Fruit fly (Drosophila melanogaster): Measurements from ENCODE around the gene CG13698.

CG13698 gene

DNA sequence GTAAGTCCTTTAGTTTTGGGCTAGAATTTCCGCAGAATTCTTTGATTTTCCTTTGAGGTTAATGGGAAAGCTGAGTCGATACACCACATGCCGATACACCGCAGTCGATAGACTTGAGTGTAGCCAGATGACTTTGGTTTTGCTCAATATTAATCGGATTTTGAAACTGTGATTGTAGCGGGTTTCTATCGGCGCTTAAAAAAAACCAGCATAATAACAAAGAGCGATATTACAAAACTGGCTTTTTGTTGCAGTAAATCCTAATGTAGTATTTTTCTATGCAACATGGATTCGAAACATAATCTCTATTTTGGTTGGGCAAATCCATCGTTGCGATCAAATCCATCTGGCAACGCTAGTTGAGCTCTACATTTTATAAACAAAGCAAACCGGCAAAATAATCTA, 3.5 kb upstream of the CG13698 start, which contains the start of the genes Polr3D and mus304:
Polr3D (minus strand) TSS at position 116 of the 405 bp plus-strand sequence.
mus304 (plus strand) TSS at position 356 of the 405 bp plus-strand sequence.
- TF ChIP-seq CG4496 (GFP tag; IDR thresholded peaks at IDR 0.05) (no peak), rn (GFP tag; IDR thresholded peaks at IDR 0.05) (0 out of 2 replicates have a peak, but pooled peaks have one; percentile 12), Ets98B (GFP tag; IDR thresholded peaks at IDR 0.05) (no peak), CG8159 (tag; optimal IDR thresholded peaks at IDR 0.05) (peak; percentile 20), CG32121 (GFP tag; IDR thresholded peaks at IDR 0.05) (0 out of 2 replicates have a peak, but pooled peaks have one; percentile 29), CG15710 (tag; optimal IDR thresholded peaks at IDR 0.05) (peak; percentile 14)

DNA sequence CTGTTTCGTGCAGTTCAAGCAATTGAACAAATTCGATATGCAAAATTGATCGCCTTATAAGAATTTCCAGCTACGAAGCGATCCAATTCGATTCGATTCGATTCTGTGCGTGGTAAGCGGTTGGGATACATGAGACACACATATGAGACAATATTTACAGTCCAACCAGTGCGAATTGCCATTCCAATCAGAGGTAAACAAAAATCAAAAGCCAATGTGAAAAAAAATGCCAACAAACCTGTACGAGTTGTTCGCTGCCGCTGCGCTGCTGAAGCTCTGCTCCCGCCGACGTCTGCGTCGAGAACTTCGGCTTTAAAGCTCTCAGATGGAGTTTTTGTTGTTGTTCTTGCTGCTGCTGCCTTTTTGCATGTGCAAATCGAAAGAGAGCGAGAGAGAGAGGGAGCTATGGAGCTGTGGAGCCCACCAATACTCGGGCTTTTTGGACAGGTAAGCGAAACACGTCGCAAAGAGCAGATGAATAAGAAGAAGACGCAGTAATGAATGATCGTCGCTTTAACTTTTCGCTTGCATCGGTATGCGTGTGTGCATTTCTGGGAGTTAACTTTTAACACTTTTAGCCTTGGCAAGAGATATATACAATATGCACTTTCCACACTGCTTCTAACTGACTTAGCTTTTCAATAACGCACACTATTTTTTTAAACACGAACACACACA, 467 bp downstream of the CG13698 start:
- no peak for TF ChIP-seq CG8301 (tag; optimal IDR thresholded peaks at IDR 0.05)
- 0 out of 2 replicates have a peak, but pooled peaks have one; percentile 15 for TF ChIP-seq CG12605 (GFP tag; IDR thresholded peaks at IDR 0.05)
- no peak for TF ChIP-seq CG10348 (GFP tag; IDR thresholded peaks at IDR 0.05)
- no peak for TF ChIP-seq CG17806 (tag; optimal IDR thresholded peaks at IDR 0.05)
- TF ChIP-seq EcR (GFP tag; optimal IDR thresholded peaks at IDR 0.05) = peak; percentile 48
- TF ChIP-seq D1 (tag; optimal IDR thresholded peaks at IDR 0.05) = no peak
- TF ChIP-seq fd96Ca (GFP tag; IDR thresholded peaks at IDR 0.05) = no peak
- TF ChIP-seq CG8159 (tag; optimal IDR thresholded peaks at IDR 0.05) = no peak
- TF ChIP-seq rn (GFP tag; IDR thresholded peaks at IDR 0.05) = no peak
- TF ChIP-seq Ets98B (GFP tag; IDR thresholded peaks at IDR 0.05) = peak; percentile 28; the same call in 1 of the 2 replicates
- no peak for TF ChIP-seq CG14655 (GFP tag; optimal IDR thresholded peaks at IDR 0.05)
- no peak for TF ChIP-seq CG4496 (GFP tag; IDR thresholded peaks at IDR 0.05)
- TF ChIP-seq Pif1B (GFP tag; optimal IDR thresholded peaks at IDR 0.05) = no peak
- TF ChIP-seq gl (tag; optimal IDR thresholded peaks at IDR 0.05) = no peak
- TF ChIP-seq CG13204 (GFP tag; optimal IDR thresholded peaks at IDR 0.05) = no peak

DNA sequence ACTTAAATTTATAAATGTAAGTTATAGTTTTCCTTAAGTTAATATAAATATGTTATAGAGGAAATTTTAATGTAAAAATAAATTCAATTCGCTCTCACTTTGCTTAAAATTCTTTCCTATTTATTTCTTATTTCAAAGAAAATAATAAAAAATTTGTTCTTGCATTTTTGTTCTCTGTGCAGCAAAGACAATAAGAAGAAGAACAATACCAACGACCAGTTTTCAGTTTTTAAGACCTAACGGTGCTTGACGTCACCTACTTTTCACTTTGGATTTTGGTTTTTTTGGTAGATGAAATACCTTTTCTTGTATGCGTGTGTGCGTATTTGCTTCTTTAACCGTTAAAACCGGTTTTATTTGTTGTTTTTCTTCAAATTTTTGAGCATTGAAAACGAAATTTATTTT, 3.8 kb downstream of the CG13698 start:
- TF ChIP-seq Snoo (tag; optimal IDR thresholded peaks at IDR 0.05) (peak; percentile 7), Ets98B (GFP tag; IDR thresholded peaks at IDR 0.05) (no peak), CG17806 (tag; optimal IDR thresholded peaks at IDR 0.05) (no peak), rn (GFP tag; IDR thresholded peaks at IDR 0.05) (no peak)

DNA sequence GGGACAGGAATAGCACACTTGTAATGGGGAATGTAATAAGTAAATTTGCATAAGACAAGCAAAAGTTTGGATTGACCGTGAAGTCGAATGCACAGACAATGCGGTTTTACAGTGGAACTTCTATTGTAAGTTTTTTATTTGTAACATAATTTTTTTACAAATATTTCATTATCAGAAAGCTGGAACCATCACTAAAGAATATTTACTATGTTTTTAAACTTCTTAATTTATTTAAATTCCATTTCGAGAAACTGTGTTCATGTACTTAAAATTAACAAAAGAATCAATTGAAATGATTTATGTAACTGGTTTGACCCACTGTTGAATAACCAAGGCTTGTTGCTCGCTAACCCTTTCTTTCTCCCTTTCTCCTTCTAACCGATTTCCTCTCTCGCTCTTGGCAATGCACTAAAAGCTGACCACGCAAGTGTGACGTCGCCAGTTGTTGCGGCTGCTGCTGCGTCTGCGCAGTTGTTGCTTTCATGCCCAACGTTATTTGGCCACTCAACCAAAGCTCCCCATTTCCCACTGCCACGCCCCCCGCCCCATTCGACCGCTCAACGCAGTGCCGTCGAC, 4.4 kb downstream of the CG13698 start:
- no peak for TF ChIP-seq gl (tag; optimal IDR thresholded peaks at IDR 0.05)
- no peak for TF ChIP-seq CG8301 (tag; optimal IDR thresholded peaks at IDR 0.05)
- no peak for TF ChIP-seq CG13204 (GFP tag; optimal IDR thresholded peaks at IDR 0.05)
- TF ChIP-seq CG14655 (GFP tag; optimal IDR thresholded peaks at IDR 0.05) = peak; percentile 26
- TF ChIP-seq CG8159 (tag; optimal IDR thresholded peaks at IDR 0.05) = peak; percentile 14
- no peak for TF ChIP-seq CG10348 (GFP tag; IDR thresholded peaks at IDR 0.05)
- no peak for TF ChIP-seq fd96Ca (GFP tag; IDR thresholded peaks at IDR 0.05)
- no peak for TF ChIP-seq Pif1A (GFP tag; optimal IDR thresholded peaks at IDR 0.05)
- peak; percentile 16 for TF ChIP-seq Pif1B (GFP tag; optimal IDR thresholded peaks at IDR 0.05)
- no peak for TF ChIP-seq CG34367 (tag; optimal IDR thresholded peaks at IDR 0.05)
- TF ChIP-seq EcR (GFP tag; optimal IDR thresholded peaks at IDR 0.05) = no peak

DNA sequence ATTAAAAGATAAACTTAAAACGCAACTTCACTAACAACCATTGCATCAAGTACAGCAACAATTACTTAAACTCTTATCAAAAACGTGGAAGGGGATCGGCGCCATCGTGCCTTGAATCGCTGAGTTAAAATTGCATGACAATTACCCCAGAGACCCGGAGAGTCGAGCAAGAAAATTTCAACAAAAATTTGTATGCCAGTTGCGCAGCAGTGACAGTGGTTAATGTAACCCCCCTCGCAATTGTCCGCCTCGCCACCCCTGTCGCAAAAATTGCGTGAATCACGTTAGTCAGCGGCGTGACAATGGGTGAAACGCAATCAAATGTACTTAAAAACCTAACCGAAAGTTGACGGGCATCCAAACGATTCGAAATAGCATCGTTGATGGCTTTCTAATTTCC, 6.2 kb downstream of the CG13698 start:
- TF ChIP-seq CG32121 (GFP tag; IDR thresholded peaks at IDR 0.05) (peak; percentile 19; the same call in 1 of the 2 replicates), CG12605 (GFP tag; IDR thresholded peaks at IDR 0.05) (0 out of 2 replicates have a peak, but pooled peaks have one; percentile 10), CG4496 (GFP tag; IDR thresholded peaks at IDR 0.05) (peak; percentile 59), CG8159 (tag; optimal IDR thresholded peaks at IDR 0.05) (no peak), CG8301 (tag; optimal IDR thresholded peaks at IDR 0.05) (no peak), CG34367 (tag; optimal IDR thresholded peaks at IDR 0.05) (no peak), CG17806 (tag; optimal IDR thresholded peaks at IDR 0.05) (peak; percentile 1), fd96Ca (GFP tag; IDR thresholded peaks at IDR 0.05) (no peak; the same call in 2 of the 3 replicates), Pif1B (GFP tag; optimal IDR thresholded peaks at IDR 0.05) (no peak), CG10348 (GFP tag; IDR thresholded peaks at IDR 0.05) (no peak), Ets98B (GFP tag; IDR thresholded peaks at IDR 0.05) (peak; percentile 31), CG15710 (tag; optimal IDR thresholded peaks at IDR 0.05) (peak; percentile 2), Snoo (tag; optimal IDR thresholded peaks at IDR 0.05) (peak; percentile 1), D1 (tag; optimal IDR thresholded peaks at IDR 0.05) (no peak)

DNA sequence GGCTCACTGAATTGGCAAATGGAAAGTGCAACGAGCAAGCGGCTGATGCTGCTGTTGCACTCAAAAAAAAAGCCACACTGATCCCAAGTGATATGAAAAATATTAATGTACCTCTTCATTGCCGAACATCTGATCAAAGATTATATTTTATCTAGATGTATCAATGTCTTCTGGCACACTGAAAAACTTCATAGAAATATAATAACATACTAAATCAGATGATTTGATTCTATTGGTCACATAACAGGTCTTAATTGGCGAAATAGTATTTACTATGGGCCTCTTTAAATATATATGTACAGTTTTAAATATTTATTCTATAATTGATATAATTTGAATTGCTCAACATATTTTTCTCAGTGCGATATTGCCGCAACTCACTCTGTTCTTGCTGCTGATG, 9.2 kb downstream of the CG13698 start:
- TF ChIP-seq CG8301 (tag; optimal IDR thresholded peaks at IDR 0.05) = peak; percentile 84
- 0 out of 2 replicates have a peak, but pooled peaks have one; percentile 15 for TF ChIP-seq CG32121 (GFP tag; IDR thresholded peaks at IDR 0.05)
- no peak for TF ChIP-seq Ets98B (GFP tag; IDR thresholded peaks at IDR 0.05)
- TF ChIP-seq Snoo (tag; optimal IDR thresholded peaks at IDR 0.05) = no peak
- TF ChIP-seq CG12605 (GFP tag; IDR thresholded peaks at IDR 0.05) = 0 out of 2 replicates have a peak, but pooled peaks have one; percentile 38
- peak; percentile 20 for TF ChIP-seq Pif1B (GFP tag; optimal IDR thresholded peaks at IDR 0.05)
- TF ChIP-seq Pif1A (GFP tag; optimal IDR thresholded peaks at IDR 0.05) = peak; percentile 37
- TF ChIP-seq D1 (tag; optimal IDR thresholded peaks at IDR 0.05) = no peak
- TF ChIP-seq gl (tag; optimal IDR thresholded peaks at IDR 0.05) = no peak
- TF ChIP-seq CG4496 (GFP tag; IDR thresholded peaks at IDR 0.05) = no peak
- no peak for TF ChIP-seq EcR (GFP tag; optimal IDR thresholded peaks at IDR 0.05)
- TF ChIP-seq CG9948 (tag; optimal IDR thresholded peaks at IDR 0.05) = peak; percentile 52
- TF ChIP-seq CG10348 (GFP tag; IDR thresholded peaks at IDR 0.05) = no peak
- peak; percentile 89 for TF ChIP-seq CG14655 (GFP tag; optimal IDR thresholded peaks at IDR 0.05)
- peak; percentile 37 for TF ChIP-seq CG17806 (tag; optimal IDR thresholded peaks at IDR 0.05)
